Worm (Caenorhabditis elegans): ENCODE measurements around the gene nhr-52.

Gene nhr-52

ce11 chrV:15704745-15705144 lies 27.4 kb downstream of the nhr-52 start, which contains the start of gene twk-34:
twk-34 (plus strand) TSS chrV:15704960.
- TF ChIP-seq sem-4 (tag; optimal IDR thresholded peaks at IDR 0.05) (no peak), nhr-10 (tag; optimal IDR thresholded peaks at IDR 0.05) (no peak), mdl-1 (tag; optimal IDR thresholded peaks at IDR 0.05) (no peak), nhr-129 (tag; optimal IDR thresholded peaks at IDR 0.05) (no peak), C34F6.9 (tag; optimal IDR thresholded peaks at IDR 0.05) (no peak), aly-2 (tag; optimal IDR thresholded peaks at IDR 0.05) (no peak), ZK546.5 (tag; optimal IDR thresholded peaks at IDR 0.05) (no peak), sma-9 (GFP tag; optimal IDR thresholded peaks at IDR 0.05) (no peak), sma-9 (tag; optimal IDR thresholded peaks at IDR 0.05) (no peak), unc-55 (GFP tag; optimal IDR thresholded peaks at IDR 0.05) (no peak)

- TF ChIP-seq nhr-21 (tag; optimal IDR thresholded peaks at IDR 0.05): peak; percentile 13
- TF ChIP-seq nhr-129 (tag; optimal IDR thresholded peaks at IDR 0.05): peak; percentile 6
- TF ChIP-seq sma-9 (GFP tag; optimal IDR thresholded peaks at IDR 0.05): peak; percentile 85
- no peak for TF ChIP-seq sma-9 (tag; optimal IDR thresholded peaks at IDR 0.05)
- TF ChIP-seq nhr-25 (tag; optimal IDR thresholded peaks at IDR 0.05): peak; percentile 67
- peak; percentile 20 for TF ChIP-seq egl-27 (tag; optimal IDR thresholded peaks at IDR 0.05)
- TF ChIP-seq ztf-1 (GFP tag; conservative IDR thresholded peaks at IDR 0.05): no peak
- peak; percentile 36 for TF ChIP-seq crh-2 (tag; optimal IDR thresholded peaks at IDR 0.05)
- no peak for TF ChIP-seq ztf-11 (tag; optimal IDR thresholded peaks at IDR 0.05)
- peak; percentile 46 for TF ChIP-seq sma-3 (GFP tag; optimal IDR thresholded peaks at IDR 0.05)
Measured at ce11 chrV:15707982-15708381, 30.7 kb downstream of the nhr-52 start.

ce11 chrV:15710401-15710800 lies 33.1 kb downstream of the nhr-52 start, which contains the start of gene Y6E2A.1:
Y6E2A.1 (minus strand) TSS chrV:15710501.
- TF ChIP-seq blmp-1 (tag; optimal IDR thresholded peaks at IDR 0.05; ENCODE audit: insufficient read depth) (no peak), ZK546.5 (tag; optimal IDR thresholded peaks at IDR 0.05) (no peak), zag-1 (tag; optimal IDR thresholded peaks at IDR 0.05) (no peak), fos-1 (tag; optimal IDR thresholded peaks at IDR 0.05) (no peak), Y55F3AM.14 (GFP tag; optimal IDR thresholded peaks at IDR 0.05) (no peak), elt-1 (tag; optimal IDR thresholded peaks at IDR 0.05) (no peak), ztf-1 (GFP tag; conservative IDR thresholded peaks at IDR 0.05) (no peak), mab-5 (tag; optimal IDR thresholded peaks at IDR 0.05) (no peak), crh-2 (tag; optimal IDR thresholded peaks at IDR 0.05) (no peak), peb-1 (tag; optimal IDR thresholded peaks at IDR 0.05) (no peak), lsy-2 (tag; optimal IDR thresholded peaks at IDR 0.05) (no peak), nhr-11 (tag; optimal IDR thresholded peaks at IDR 0.05) (no peak), nhr-23 (tag; optimal IDR thresholded peaks at IDR 0.05) (no peak), ztf-11 (tag; optimal IDR thresholded peaks at IDR 0.05) (no peak), nhr-12 (tag; optimal IDR thresholded peaks at IDR 0.05) (no peak), egl-27 (tag; optimal IDR thresholded peaks at IDR 0.05) (no peak), aly-2 (tag; optimal IDR thresholded peaks at IDR 0.05) (no peak)

- TF ChIP-seq nhr-10 (tag; optimal IDR thresholded peaks at IDR 0.05) (no peak), mbf-1 (tag; optimal IDR thresholded peaks at IDR 0.05) (no peak), sma-9 (GFP tag; optimal IDR thresholded peaks at IDR 0.05) (no peak), sma-9 (tag; optimal IDR thresholded peaks at IDR 0.05) (no peak), ceh-82 (tag; optimal IDR thresholded peaks at IDR 0.05) (no peak), aly-2 (tag; optimal IDR thresholded peaks at IDR 0.05) (no peak), unc-39 (tag; optimal IDR thresholded peaks at IDR 0.05) (no peak)
Measured at ce11 chrV:15711898-15712297, 34.6 kb downstream of the nhr-52 start, which contains the start of gene str-101. str-101 (minus strand) TSS chrV:15711998.

- no peak for TF ChIP-seq skn-1 (tag; optimal IDR thresholded peaks at IDR 0.05)
- no peak for TF ChIP-seq ztf-4 (tag; optimal IDR thresholded peaks at IDR 0.05)
- TF ChIP-seq F13H6.1 (tag; optimal IDR thresholded peaks at IDR 0.05): no peak
- no peak for TF ChIP-seq ztf-11 (tag; optimal IDR thresholded peaks at IDR 0.05)
- TF ChIP-seq crh-2 (tag; optimal IDR thresholded peaks at IDR 0.05): no peak
- TF ChIP-seq nhr-237 (tag; optimal IDR thresholded peaks at IDR 0.05): no peak
- TF ChIP-seq nhr-25 (tag; optimal IDR thresholded peaks at IDR 0.05): no peak
- no peak for TF ChIP-seq mbf-1 (tag; optimal IDR thresholded peaks at IDR 0.05)
- TF ChIP-seq blmp-1 (tag; optimal IDR thresholded peaks at IDR 0.05; ENCODE audit: insufficient read depth): no peak
- TF ChIP-seq Y55F3AM.14 (GFP tag; optimal IDR thresholded peaks at IDR 0.05): no peak
- no peak for TF ChIP-seq nhr-21 (tag; optimal IDR thresholded peaks at IDR 0.05)
- no peak for TF ChIP-seq sem-4 (tag; optimal IDR thresholded peaks at IDR 0.05)
- TF ChIP-seq sma-3 (GFP tag; optimal IDR thresholded peaks at IDR 0.05): no peak
- TF ChIP-seq elt-1 (tag; optimal IDR thresholded peaks at IDR 0.05): no peak
- no peak for TF ChIP-seq aly-2 (tag; optimal IDR thresholded peaks at IDR 0.05)
- no peak for TF ChIP-seq egl-27 (tag; optimal IDR thresholded peaks at IDR 0.05)
- TF ChIP-seq gmeb-1 (tag; optimal IDR thresholded peaks at IDR 0.05): no peak
- no peak for TF ChIP-seq nhr-77 (tag; optimal IDR thresholded peaks at IDR 0.05)
Measured at ce11 chrV:15712385-15712784, 35.1 kb downstream of the nhr-52 start.

All from whole organism, L2 larva.